Fruit fly (Drosophila melanogaster): ENCODE results near the gene CG46518.
"Not testable (repeated sequence)": the region's sequence is repeated elsewhere in the genome, so short reads cannot be mapped to it uniquely, and the experiment has no call there.

CG46518 gene

DNA sequence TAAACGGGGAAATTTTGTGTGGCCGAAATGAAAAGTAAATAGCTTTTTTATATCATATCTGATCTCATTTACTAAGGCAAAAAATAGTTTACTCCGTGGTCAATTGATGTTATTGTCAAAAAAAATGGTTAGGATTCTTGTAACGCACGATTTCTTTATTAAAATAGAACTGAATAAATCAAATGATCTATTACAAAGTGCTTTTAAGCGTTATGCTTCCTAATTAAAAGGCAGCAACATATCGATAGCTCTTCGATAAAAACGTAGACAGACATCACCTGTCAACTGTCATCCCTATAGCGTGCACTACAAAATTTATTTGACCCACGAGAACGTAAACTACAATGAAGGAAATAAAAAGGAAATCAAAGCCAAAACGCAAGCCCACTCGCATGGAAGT is at the start of gene CG46518:
Gene CG46518 (plus strand): TSS at position 301 of the 400 bp plus-strand sequence.
- not testable (repeated sequence) for TF ChIP-seq CG14711 (tag; optimal IDR thresholded peaks at IDR 0.05); bab1 (GFP tag; optimal IDR thresholded peaks at IDR 0.05); cnc (optimal IDR thresholded peaks at IDR 0.05)

DNA sequence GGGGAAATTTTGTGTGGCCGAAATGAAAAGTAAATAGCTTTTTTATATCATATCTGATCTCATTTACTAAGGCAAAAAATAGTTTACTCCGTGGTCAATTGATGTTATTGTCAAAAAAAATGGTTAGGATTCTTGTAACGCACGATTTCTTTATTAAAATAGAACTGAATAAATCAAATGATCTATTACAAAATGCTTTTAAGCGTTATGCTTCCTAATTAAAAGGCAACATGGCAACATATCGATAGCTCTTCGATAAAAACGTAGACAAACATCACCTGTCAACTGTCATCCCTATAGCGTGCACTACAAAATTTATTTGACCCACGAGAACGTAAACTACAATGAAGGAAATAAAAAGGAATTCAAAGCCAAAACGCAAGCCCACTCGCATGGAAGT is 49.2 kb upstream of the CG46518 start, which contains the start of gene CG46510:
Gene CG46510 (plus strand): TSS at position 301 of the 400 bp plus-strand sequence.
- not testable (repeated sequence) for TF ChIP-seq CG12768 (GFP tag; optimal IDR thresholded peaks at IDR 0.05); CG7045 (GFP tag; optimal IDR thresholded peaks at IDR 0.05); CG7101 (tag; optimal IDR thresholded peaks at IDR 0.05)

DNA sequence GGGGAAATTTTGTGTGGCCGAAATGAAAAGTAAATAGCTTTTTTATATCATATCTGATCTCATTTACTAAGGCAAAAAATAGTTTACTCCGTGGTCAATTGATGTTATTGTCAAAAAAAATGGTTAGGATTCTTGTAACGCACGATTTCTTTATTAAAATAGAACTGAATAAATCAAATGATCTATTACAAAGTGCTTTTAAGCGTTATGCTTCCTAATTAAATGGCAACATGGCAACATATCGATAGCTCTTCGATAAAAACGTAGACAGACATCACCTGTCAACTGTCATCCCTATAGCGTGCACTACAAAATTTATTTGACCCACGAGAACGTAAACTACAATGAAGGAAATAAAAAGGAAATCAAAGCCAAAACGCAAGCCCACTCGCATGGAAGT is 44.2 kb upstream of the CG46518 start, which contains the start of gene CG46511:
Gene CG46511 (plus strand): TSS at position 301 of the 400 bp plus-strand sequence.
- not testable (repeated sequence) for TF ChIP-seq CG7101 (tag; optimal IDR thresholded peaks at IDR 0.05); CG14711 (tag; optimal IDR thresholded peaks at IDR 0.05); kay (GFP tag; ENCODE audit: borderline replicate concordance)

- TF ChIP-seq CG5204, CG7045, toe (GFP tag; optimal IDR thresholded peaks at IDR 0.05): not testable (repeated sequence)
Measured at dm6 chrX:22187070-22187469, 39.3 kb upstream of the CG46518 start, which contains the start of gene CG46512. Gene CG46512 (plus strand): TSS chrX:22187370.

dm6 chrX:22191973-22192372 is 34.4 kb upstream of the CG46518 start, which contains the start of gene CG46513:
Gene CG46513 (plus strand): TSS chrX:22192273.
- TF ChIP-seq CG33017 (tag; optimal IDR thresholded peaks at IDR 0.05); CG14711 (tag; optimal IDR thresholded peaks at IDR 0.05); CG11617 (GFP tag; optimal IDR thresholded peaks at IDR 0.05): not testable (repeated sequence)

dm6 chrX:22196874-22197273 is 29.5 kb upstream of the CG46518 start, which contains the start of gene CG46514:
Gene CG46514 (plus strand): TSS chrX:22197174.
- TF ChIP-seq CG1620 (GFP tag; optimal IDR thresholded peaks at IDR 0.05); CG12768 (GFP tag; optimal IDR thresholded peaks at IDR 0.05); kay (GFP tag; ENCODE audit: borderline replicate concordance): not testable (repeated sequence)

- not testable (repeated sequence) for TF ChIP-seq cnc (optimal IDR thresholded peaks at IDR 0.05); Crg-1 (GFP tag; optimal IDR thresholded peaks at IDR 0.05); CG5204 (GFP tag; optimal IDR thresholded peaks at IDR 0.05)
Measured at dm6 chrX:22201883-22202282, 24.5 kb upstream of the CG46518 start, which contains the start of gene CG46515. Gene CG46515 (plus strand): TSS chrX:22202183.

- not testable (repeated sequence) for TF ChIP-seq CG12768 (GFP tag; optimal IDR thresholded peaks at IDR 0.05); cic (GFP tag; optimal IDR thresholded peaks at IDR 0.05); CG14711 (tag; optimal IDR thresholded peaks at IDR 0.05)
Measured at dm6 chrX:22212028-22212427, 14.3 kb upstream of the CG46518 start, which contains the start of gene CG46516. Gene CG46516 (plus strand): TSS chrX:22212328.

- not testable (repeated sequence) for TF ChIP-seq toe, CG1620, Crg-1 (GFP tag; optimal IDR thresholded peaks at IDR 0.05)
Measured at dm6 chrX:22217079-22217478, 9.3 kb upstream of the CG46518 start, which contains the start of gene CG46517. Gene CG46517 (plus strand): TSS chrX:22217379.

DNA sequence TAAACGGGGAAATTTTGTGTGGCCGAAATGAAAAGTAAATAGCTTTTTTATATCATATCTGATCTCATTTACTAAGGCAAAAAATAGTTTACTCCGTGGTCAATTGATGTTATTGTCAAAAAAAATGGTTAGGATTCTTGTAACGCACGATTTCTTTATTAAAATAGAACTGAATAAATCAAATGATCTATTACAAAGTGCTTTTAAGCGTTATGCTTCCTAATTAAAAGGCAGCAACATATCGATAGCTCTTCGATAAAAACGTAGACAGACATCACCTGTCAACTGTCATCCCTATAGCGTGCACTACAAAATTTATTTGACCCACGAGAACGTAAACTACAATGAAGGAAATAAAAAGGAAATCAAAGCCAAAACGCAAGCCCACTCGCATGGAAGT is 4.9 kb downstream of the CG46518 start, which contains the start of gene CG46519:
Gene CG46519 (plus strand): TSS at position 301 of the 400 bp plus-strand sequence.
- TF ChIP-seq Hr96, CG7045, Clk (GFP tag; optimal IDR thresholded peaks at IDR 0.05): not testable (repeated sequence)

DNA sequence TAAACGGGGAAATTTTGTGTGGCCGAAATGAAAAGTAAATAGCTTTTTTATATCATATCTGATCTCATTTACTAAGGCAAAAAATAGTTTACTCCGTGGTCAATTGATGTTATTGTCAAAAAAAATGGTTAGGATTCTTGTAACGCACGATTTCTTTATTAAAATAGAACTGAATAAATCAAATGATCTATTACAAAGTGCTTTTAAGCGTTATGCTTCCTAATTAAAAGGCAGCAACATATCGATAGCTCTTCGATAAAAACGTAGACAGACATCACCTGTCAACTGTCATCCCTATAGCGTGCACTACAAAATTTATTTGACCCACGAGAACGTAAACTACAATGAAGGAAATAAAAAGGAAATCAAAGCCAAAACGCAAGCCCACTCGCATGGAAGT is 9.9 kb downstream of the CG46518 start, which contains the start of gene CG46520:
Gene CG46520 (plus strand): TSS at position 301 of the 400 bp plus-strand sequence.
- not testable (repeated sequence) for TF ChIP-seq CG1620 (GFP tag; optimal IDR thresholded peaks at IDR 0.05); cnc (optimal IDR thresholded peaks at IDR 0.05); CG33017 (tag; optimal IDR thresholded peaks at IDR 0.05)

All from whole organism, adult.